Worm (Caenorhabditis elegans) whole organism, mixed stage, embryonic: Measurements from ENCODE around the gene bir-2.

ENCODE experiments used
- M03D4.4 ChIP-seq: sonication (generic microtip); optimal IDR thresholded peaks from 2 replicates; lab custom pipeline; 2017; ENCODE audit warnings: mild to moderate bottlenecking, missing genetic modification characterization, missing compliant biosample characterization
- elt-3 ChIP-seq: fragments of 150-350 bp; optimal IDR thresholded peaks from 2 replicates; lab custom pipeline; 2014; ENCODE audit warnings: missing biosample characterization, missing genetic modification characterization
- flh-1 ChIP-seq: fragments of 200-800 bp; sonication (Bioruptor generic); optimal IDR thresholded peaks from 2 replicates; lab custom pipeline; 2018; ENCODE audit warnings: mild to moderate bottlenecking, missing genetic modification characterization, moderate library complexity, missing compliant biosample characterization
- mab-5 ChIP-seq: fragments of 150-350 bp; optimal IDR thresholded peaks from 2 replicates; lab custom pipeline; 2014; ENCODE audit warnings: missing biosample characterization, missing genetic modification characterization
- mep-1 ChIP-seq: fragments of 150-350 bp; optimal IDR thresholded peaks from 2 replicates; lab custom pipeline; 2017; ENCODE audit warnings: missing biosample characterization, missing genetic modification reagents, missing genetic modification characterization, inconsistent platforms
- mls-2 ChIP-seq: sonication (generic microtip); optimal IDR thresholded peaks from 2 replicates; lab custom pipeline; 2016; ENCODE audit warnings: mild to moderate bottlenecking, missing genetic modification characterization, moderate library complexity, missing compliant biosample characterization
- nhr-12 ChIP-seq: fragments of 150-350 bp; optimal IDR thresholded peaks from 2 replicates; lab custom pipeline; 2014; ENCODE audit warnings: missing biosample characterization, missing genetic modification characterization
- nhr-76 ChIP-seq: sonication (generic microtip); optimal IDR thresholded peaks from 2 replicates; lab custom pipeline; 2017; ENCODE audit warnings: missing biosample characterization, missing genetic modification characterization
- unc-39 ChIP-seq: fragments of 150-350 bp; optimal IDR thresholded peaks from 2 replicates; lab custom pipeline; 2014; ENCODE audit warnings: missing biosample characterization, missing genetic modification characterization
- ztf-11 ChIP-seq: fragments of 150-350 bp; optimal IDR thresholded peaks from 2 replicates; lab custom pipeline; 2014; ENCODE audit warnings: missing biosample characterization, missing genetic modification characterization

DNA sequence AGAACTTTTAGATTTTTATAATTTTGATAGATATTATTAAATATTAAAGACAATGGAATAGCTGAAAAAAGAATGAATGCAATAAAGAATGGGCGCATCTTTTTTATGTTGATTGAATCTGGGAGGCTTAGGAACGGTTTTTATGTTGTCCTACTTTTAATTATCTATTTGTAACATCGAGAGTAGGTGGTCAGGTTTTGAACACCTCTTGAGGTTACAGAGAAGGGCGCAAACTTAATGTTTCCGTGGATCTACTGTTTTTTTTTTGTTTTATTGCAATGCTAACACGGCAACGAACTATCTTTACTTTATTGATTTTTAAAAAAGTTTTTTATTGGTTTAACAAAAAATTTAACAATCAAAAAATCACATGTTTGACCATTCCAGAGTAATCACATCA, 45.2 kb downstream of the bir-2 start, which contains the start of gene F53F4.7:
- TF ChIP-seq mab-5 (no peak), mep-1 (tag; lab: Kevin White, UChicago) (no peak), M03D4.4 (tag; lab: Kevin White, UChicago) (no peak), nhr-76 (tag; lab: Kevin White, UChicago) (no peak), ztf-11 (tag; lab: Kevin White, UChicago) (no peak), mls-2 (tag; lab: Kevin White, UChicago) (no peak), nhr-12 (tag; lab: Kevin White, UChicago) (no peak), elt-3 (tag; lab: Kevin White, UChicago) (no peak), unc-39 (no peak), flh-1 (no peak)
